Fruit fly (Drosophila melanogaster): ENCODE measurements around the gene CG31683.
"Not testable (repeated sequence)": the region's sequence is repeated elsewhere in the genome, so short reads cannot be mapped to it uniquely, and the experiment has no call there.

Gene CG31683

DNA sequence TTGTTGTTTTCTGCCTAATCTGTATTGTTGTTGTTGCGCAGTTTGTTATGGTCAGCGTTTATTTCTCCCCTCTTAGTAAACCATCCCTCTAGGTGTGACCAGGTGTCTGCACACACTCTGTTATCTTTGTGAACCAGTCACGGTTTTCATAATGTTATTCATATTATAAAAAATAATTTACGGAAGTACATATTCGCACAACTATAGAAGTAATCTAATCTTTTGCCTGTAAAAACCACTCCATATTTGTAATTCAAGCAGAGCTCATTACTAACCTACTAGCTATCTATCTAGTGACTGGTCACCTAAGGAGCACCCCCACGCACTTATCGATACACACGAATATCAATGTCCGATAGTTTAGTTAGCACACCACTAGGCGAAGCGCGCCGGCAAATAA, at the start of gene CG31683, which contains the start of gene CG31687:
TSS of gene CG31683 (minus strand) at position 101 of the 400 bp plus-strand sequence.
TSS of gene CG31687 (plus strand) at position 362 of the 400 bp plus-strand sequence.
- TF ChIP-seq noc (tag; optimal IDR thresholded peaks at IDR 0.05) = not testable (repeated sequence)

DNA sequence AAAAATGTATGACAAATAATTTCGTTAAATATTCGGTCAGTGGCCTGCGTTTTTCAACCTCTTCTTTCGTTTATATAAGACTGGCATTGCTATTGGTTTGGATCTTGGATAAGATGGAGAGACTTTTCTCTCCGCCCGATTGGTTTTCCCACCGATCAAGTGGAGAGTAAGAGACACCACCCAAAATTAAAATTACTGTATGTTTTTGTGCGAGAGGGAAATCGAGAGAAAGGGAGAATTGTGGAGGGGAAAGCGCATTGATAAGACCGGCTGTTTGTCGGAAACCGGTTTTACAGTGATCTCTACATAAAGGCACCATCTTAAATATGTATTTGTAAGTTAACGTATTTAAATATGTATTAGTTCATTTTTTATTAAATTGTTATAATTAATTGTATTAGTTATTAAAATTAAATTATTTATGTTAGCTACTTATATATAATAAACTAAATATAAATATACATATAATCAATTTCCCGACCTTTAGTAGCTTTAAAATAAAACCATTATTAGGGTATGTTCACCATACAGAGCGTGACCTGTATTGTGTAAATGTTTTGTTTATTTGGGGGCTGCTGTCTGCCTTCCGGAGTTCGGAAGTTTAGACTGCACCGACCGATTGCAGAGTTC, 44.8 kb upstream of the CG31683 start, which contains the start of gene CG34007:
TSS of gene CG34007 (plus strand) at position 608 of the 630 bp plus-strand sequence.
- no peak for TF ChIP-seq noc (tag; optimal IDR thresholded peaks at IDR 0.05)

DNA sequence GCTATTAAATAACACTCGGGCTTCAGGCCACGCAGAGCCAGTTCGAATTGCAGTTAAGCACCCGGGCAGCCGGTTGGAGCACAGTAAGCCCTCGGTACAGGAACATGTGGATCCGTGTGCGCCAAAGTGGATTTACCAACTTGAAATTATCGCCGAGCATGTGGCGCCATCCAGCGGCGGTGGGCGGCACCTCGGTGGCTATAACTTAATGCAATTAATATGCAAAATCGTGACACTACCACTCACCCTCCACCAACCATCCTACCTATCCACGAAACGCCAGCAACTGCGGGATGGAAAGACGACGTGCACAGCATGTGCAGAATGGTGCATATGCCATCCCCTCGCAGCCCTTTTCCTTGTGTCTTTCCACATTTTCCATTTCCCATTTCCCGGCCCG, 38.4 kb upstream of the CG31683 start:
- no peak for TF ChIP-seq noc (tag; optimal IDR thresholded peaks at IDR 0.05)

DNA sequence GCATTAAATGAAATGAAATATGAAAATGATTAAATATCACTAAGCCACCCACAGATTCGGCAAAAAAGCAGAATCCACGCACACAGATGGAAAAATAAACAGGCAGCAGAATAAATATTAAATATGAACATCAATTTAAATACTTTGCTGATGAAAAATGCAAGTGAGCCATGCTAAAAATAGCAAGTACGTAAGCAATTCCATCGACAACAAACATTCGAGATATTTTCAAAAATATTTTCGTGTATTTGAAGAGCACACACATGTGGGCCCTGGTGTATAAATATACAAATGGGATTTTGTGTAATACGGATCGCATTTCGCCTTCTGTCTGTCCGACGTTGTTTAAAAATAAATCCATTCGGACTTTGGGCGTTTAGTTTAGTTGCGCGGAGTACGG, 38.0 kb upstream of the CG31683 start:
- TF ChIP-seq noc (tag; optimal IDR thresholded peaks at IDR 0.05) = no peak

DNA sequence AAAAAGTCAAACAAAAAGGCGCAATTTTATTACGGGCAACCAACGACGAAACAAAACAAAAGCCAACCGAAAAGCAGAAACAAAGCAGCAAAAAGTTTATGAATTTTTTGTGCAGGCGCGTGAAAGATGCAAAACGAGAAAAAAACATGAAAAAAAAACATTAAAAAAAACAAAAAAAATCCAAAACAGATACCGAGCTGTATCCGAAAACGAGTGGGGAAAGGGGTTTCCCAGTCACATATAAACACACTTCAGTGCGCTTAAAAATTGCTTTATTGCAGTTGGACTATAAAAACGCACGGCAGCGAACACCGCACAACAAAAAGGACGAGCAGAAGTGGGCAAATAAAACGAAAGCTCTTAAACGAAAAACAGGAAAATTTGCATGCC, 37.0 kb upstream of the CG31683 start:
- TF ChIP-seq noc (tag; optimal IDR thresholded peaks at IDR 0.05) = no peak

DNA sequence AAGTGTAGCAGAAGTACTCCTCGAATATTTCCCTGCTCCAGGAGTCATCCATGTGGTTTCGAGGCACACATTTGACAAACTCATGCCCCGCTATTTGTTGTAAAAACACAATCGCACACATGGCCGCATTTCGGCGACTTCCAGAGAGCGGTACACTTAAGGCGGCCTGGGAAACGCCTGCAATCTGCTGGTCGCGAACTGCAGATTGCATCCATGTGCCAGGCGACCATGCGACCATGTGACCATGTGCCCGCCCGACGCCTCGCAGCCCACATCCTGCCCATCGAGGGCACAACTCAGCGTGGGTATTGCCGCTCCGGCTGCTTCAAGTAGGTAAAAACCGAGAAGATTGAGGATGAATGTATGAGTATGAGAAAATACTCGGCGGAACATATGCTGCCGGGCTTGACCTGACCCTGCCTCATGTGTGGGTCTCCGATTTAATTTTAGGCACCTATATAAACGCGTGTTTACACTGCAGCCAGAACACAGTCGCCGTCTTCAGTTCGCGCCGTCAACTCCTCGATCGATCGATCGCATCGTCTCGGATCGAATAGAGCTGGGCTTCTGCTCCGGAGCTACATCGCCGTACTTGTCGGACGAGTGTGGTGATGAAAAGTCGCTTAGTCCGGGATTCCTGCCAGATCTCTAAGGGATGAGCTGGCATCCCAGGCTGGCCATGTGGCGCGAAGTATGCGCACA, 36.4 kb upstream of the CG31683 start:
- no peak for TF ChIP-seq noc (tag; optimal IDR thresholded peaks at IDR 0.05)

DNA sequence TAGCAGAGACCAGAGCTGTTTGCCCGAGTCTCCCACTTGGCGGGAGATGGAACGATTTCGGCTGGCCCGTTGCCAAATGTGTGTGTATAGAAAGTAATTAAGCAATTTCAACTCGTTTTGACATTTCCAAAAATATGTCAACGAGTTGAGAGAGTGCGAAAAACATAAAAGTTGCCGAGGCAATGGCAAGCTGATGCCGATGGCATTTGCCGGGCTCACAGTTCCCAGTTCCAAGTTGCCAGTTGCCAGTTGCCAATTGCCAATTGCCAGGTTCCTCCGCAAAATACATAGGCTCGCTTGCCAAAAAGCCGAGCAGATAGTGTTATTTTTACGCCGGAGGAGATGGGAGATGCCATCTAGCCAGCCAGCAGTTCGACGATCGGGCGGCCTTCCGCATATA, 33.8 kb upstream of the CG31683 start:
- TF ChIP-seq noc (tag; optimal IDR thresholded peaks at IDR 0.05) = no peak

DNA sequence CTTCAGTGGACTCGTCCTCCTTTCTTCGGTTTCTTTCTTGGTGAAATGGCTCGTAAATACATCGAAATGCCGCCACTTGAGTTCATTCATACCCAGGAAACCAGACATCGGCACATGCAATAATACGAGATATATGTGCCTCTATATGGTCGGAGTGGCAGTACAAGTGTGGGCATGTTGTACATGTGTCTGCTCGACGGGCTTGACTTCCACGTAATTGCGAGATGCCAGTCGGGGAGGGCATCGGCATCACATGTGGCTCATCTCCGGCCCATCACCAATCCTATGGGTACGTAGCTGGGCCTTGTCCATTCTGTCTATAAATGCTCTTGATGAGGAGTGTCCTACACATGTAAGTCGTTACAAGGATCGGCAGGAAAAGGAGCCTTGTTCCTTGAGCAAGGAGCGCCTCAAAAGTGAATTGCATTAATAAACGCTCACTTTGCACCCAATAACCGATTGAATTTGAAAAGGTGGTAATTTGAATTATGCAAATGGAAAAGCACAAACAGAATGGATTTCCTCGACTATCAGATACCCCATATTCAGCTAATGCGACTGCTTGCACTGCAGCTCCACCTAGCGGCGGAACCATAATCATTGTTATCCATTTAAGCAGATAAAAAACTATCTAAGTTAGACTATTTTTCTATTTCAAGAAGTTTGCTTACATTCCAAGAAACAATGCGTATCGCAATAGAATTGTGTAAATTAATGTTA, 31.5 kb upstream of the CG31683 start:
- no peak for TF ChIP-seq noc (tag; optimal IDR thresholded peaks at IDR 0.05)

DNA sequence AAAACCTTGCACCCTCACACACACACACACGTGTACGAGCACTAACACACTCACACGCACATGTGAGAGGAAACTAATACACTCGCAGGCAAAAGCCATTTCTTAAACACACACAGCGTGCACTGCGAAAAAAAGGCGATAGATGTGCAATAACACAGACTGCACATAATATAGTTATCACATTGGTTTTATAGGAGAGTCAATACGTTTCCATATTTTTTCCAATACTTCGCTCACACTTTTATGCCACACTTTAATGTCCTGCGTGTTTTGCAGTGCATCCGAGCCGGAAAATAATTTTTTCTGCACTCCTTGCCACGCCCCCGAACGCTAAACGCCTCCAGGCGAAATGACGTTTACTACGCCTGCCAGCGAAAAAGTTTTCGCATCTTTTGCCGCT, 29.9 kb upstream of the CG31683 start:
- no peak for TF ChIP-seq noc (tag; optimal IDR thresholded peaks at IDR 0.05)

DNA sequence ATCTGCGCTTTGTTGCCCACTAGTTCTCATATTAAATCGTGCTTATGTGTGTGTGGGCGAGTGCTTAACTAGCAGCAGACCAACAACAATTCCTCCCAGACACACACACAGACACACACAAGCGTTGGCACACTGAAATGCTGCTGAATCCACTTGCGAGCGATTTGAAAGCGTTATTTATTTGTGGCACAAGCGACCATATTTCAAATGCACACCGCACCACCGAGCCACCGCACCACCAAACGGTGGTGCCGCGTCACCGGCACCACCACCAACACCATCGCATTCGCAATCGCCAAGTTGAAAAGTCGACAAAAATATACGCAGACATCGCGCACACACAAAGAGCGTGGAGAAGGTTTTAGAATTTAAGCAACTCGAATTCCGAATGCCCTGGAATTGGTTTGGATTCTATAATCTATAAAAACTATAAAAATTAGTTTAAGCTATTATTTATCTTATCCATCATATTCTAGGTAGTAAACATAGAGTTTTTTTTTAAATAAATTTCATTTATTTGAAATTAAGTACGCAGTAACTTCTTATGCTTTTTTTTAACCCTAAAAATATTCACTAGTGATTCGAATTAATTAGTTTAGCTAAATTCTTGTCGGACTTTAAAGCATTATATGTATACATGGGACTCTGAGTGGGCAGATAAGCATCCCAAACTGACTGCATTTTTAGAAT, 28.9 kb upstream of the CG31683 start:
- TF ChIP-seq noc (tag; optimal IDR thresholded peaks at IDR 0.05) = no peak

DNA sequence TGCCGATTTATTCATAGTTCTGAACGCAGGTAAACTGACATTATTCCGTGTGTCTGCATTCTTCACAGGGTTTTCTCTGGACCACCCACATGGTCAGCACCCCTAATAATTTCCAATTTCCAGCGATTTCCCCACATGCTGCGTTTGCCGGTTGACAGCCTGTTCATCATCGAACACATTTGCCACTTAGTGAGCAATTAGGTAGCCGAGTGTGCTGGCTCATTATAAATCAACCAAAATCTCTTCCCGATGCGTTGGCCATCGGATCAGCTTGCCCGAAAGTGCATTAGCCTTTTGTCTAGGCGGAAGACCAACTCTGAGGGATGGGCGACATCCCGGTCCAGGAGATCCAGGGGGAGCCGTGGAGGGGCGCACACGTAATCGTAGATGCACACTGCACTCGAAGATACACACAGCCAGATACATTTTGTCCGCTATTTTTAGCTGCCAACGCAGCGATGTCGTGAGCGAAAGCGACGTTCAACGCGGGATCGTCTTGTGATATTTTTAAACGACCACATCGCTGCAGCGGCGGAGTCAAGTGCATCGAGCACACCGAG, 27.0 kb upstream of the CG31683 start:
- no peak for TF ChIP-seq noc (tag; optimal IDR thresholded peaks at IDR 0.05)

DNA sequence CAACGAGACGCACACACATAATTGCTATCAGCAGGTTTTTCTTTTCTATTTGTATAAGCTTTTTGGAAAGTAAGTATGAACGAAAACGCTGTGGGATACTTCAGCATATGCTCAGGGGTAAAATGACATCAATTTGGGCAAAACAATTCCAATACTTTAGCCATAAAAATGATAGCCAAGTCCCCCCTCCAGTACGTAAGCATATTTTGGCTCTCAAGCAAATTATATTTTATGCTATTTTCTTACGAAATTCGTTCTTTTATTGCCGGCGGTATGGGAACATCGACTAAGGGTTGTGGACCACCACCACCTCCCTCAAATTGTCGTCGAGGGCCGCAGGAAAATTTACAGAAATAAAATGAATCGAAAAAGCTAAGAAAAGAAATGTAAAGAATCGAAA, 23.5 kb upstream of the CG31683 start, which contains the start of gene CG43233:
TSS of gene CG43233 (minus strand) at position 101 of the 400 bp plus-strand sequence.
- no peak for TF ChIP-seq noc (tag; optimal IDR thresholded peaks at IDR 0.05)

DNA sequence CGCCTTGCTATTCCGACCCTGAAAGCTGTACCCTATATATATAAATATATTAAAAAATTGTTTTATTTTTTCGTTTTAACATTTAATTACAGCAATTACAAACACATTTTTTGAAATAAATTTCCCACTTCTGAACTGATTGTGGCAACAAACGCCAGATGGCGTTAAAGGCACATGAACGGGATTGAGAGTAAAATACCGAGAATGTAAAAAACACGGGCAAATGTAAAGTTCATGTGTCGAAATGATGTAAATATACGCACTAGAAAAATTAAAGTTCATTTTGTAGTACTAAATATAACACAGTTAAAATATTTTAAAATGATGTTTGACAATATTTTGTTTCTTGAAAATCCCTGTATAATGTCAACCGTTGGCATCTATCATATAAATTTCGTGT, 14.6 kb upstream of the CG31683 start:
- no peak for TF ChIP-seq noc (tag; optimal IDR thresholded peaks at IDR 0.05)

DNA sequence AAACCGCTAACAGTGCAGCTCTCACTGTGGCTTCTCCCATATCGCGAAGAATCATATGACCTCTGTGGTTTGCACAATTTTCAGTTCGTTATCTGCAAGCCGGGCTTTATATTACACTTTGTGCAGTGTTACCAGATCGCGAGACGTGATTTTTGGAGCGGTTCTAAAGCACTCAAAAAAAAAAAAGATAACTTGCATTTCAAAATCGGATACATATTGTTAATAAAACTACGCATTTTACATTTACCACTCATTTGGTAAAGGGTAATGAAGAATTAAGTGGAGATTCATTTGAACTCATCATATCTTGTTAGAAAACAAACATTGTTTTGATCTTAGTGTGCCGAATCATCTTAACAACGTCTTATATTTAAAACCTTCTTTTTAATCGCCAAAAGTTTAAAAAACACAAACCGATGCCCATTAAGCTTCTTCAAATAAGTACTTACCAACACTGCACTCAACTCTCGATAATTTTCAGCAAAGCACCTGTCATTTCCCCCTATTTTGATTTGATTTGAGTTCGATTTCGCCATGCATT, 13.6 kb upstream of the CG31683 start, which contains the start of gene CG2493:
TSS of gene CG2493 (minus strand) at position 129 of the 541 bp plus-strand sequence.
- no peak for TF ChIP-seq noc (tag; optimal IDR thresholded peaks at IDR 0.05)

DNA sequence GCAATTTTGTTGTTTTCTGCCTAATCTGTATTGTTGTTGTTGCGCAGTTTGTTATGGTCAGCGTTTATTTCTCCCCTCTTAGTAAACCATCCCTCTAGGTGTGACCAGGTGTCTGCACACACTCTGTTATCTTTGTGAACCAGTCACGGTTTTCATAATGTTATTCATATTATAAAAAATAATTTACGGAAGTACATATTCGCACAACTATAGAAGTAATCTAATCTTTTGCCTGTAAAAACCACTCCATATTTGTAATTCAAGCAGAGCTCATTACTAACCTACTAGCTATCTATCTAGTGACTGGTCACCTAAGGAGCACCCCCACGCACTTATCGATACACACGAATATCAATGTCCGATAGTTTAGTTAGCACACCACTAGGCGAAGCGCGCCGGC, 9.2 kb upstream of the CG31683 start, which contains the start of the genes CG18858 and Cdc23:
TSS of gene CG18858 (minus strand) at position 101 of the 400 bp plus-strand sequence.
TSS of gene Cdc23 (plus strand) at position 368 of the 400 bp plus-strand sequence.
- not testable (repeated sequence) for TF ChIP-seq noc (tag; optimal IDR thresholded peaks at IDR 0.05)

Measured in whole organism, larva.